Fruit fly (Drosophila melanogaster) whole organism, embryonic: ENCODE measurements around the gene CG15728.

Source experiments
- BtbVII ChIP-seq: fragments of 200-800 bp; sonication (Bioruptor generic); optimal IDR thresholded peaks from 3 replicates; lab custom pipeline; 2017; ENCODE audit warnings: missing biosample characterization, mild to moderate bottlenecking, missing genetic modification characterization
- CG14860 ChIP-seq: fragments of 200-800 bp; sonication (Bioruptor generic); IDR thresholded peaks from 3 replicates; pipeline ENCODE4 v1.3.6; 2022; ENCODE audit warnings: missing biosample characterization, missing genetic modification characterization; ENCODE audit not compliant: partially characterized antibody
- CG16779 ChIP-seq: fragments of 200-800 bp; sonication (Bioruptor generic); IDR thresholded peaks from 2 replicates; pipeline ENCODE4 v1.3.6; 2022; ENCODE audit warnings: missing biosample characterization, missing genetic modification characterization
- CG33213 ChIP-seq: fragments of 200-800 bp; sonication (Bioruptor generic); optimal IDR thresholded peaks from 3 replicates; lab custom pipeline; 2016; ENCODE audit warnings: missing biosample characterization, missing genetic modification characterization
- CG8281 ChIP-seq: fragments of 200-800 bp; sonication (Bioruptor generic); optimal IDR thresholded peaks from 2 replicates; lab custom pipeline; 2018; ENCODE audit warnings: missing biosample characterization, mild to moderate bottlenecking, missing genetic modification characterization, moderate library complexity
- Mes4 ChIP-seq: fragments of 200-800 bp; sonication (Bioruptor generic); optimal IDR thresholded peaks from 2 replicates; lab custom pipeline; 2016; ENCODE audit warnings: missing biosample characterization, missing genetic modification characterization
- Neu2 ChIP-seq: fragments of 200-800 bp; sonication (Bioruptor generic); optimal IDR thresholded peaks from 3 replicates; lab custom pipeline; 2016; ENCODE audit warnings: missing biosample characterization, missing genetic modification characterization, borderline replicate concordance
- al ChIP-seq: fragments of 200-800 bp; sonication (Bioruptor generic); IDR thresholded peaks from 2 replicates; pipeline ENCODE4 v1.3.6; 2022; ENCODE audit warnings: missing biosample characterization, missing genetic modification characterization
- fu2 ChIP-seq: fragments of 200-800 bp; sonication (Bioruptor generic); optimal IDR thresholded peaks from 2 replicates; lab custom pipeline; 2016; ENCODE audit warnings: missing biosample characterization, missing genetic modification characterization
- grn ChIP-seq: fragments of 200-800 bp; sonication (Bioruptor generic); optimal IDR thresholded peaks from 3 replicates; lab custom pipeline; 2017; ENCODE audit warnings: missing biosample characterization, missing genetic modification characterization
- hbn ChIP-seq: fragments of 200-800 bp; sonication (Bioruptor generic); IDR thresholded peaks from 2 replicates; pipeline ENCODE4 v1.3.6; 2022; ENCODE audit warnings: missing biosample characterization, missing genetic modification characterization; ENCODE audit not compliant: partially characterized antibody
- mld ChIP-seq: fragments of 200-800 bp; sonication (Bioruptor generic); IDR thresholded peaks from 3 replicates; pipeline ENCODE4 v1.3.6; 2022; ENCODE audit warnings: missing biosample characterization, missing genetic modification characterization; ENCODE audit not compliant: partially characterized antibody
- sna ChIP-seq: fragments of 200-800 bp; sonication (Bioruptor generic); IDR thresholded peaks from 2 replicates; pipeline ENCODE4 v1.3.6; 2022; ENCODE audit warnings: missing biosample characterization, missing genetic modification characterization; ENCODE audit not compliant: partially characterized antibody

dm6 chrX:12663464-12663938 is 39.4 kb downstream of the CG15728 start:
- TF ChIP-seq Mes4 (GFP tag; lab: Kevin White, UChicago) (no peak), CG8281 (tag; lab: Kevin White, UChicago) (no peak), CG33213 (GFP tag; lab: Kevin White, UChicago) (no peak), mld (GFP tag; lab: Robert Waterston, UW) (no peak), CG16779 (GFP tag; lab: Robert Waterston, UW) (no peak), fu2 (no peak), Neu2 (GFP tag; lab: Kevin White, UChicago) (no peak), BtbVII (GFP tag; lab: Kevin White, UChicago) (no peak), sna (no peak), hbn (no peak), al (no peak), grn (no peak), CG14860 (GFP tag; lab: Robert Waterston, UW) (no peak)
